Fruit fly (Drosophila melanogaster) Kc167 (cell line): Measurements from ENCODE around the gene Atg12.

Source experiments
- Sin3A ChIP-seq: fragments of >200 bp; optimal IDR thresholded peaks from 2 replicates; lab custom pipeline; 2018; ENCODE audit warnings: missing external identifiers
- psq ChIP-seq: fragments of >200 bp; optimal IDR thresholded peaks from 2 replicates; lab custom pipeline; 2017; ENCODE audit warnings: missing external identifiers

dm6 chr3L:12124138-12124583, 12.6 kb upstream of the Atg12 start:
- TF ChIP-seq psq (lab: Kevin White, UChicago) (no peak), Sin3A (lab: Kevin White, UChicago) (no peak)
